Fruit fly (Drosophila melanogaster) whole organism, embryonic: ENCODE data around the gene CG43796.

Source experiments
- Adf1 ChIP-seq: fragments of 200-800 bp; sonication (Bioruptor generic); IDR thresholded peaks from 2 replicates; pipeline ENCODE4 v1.3.6; 2022; ENCODE audit warnings: missing biosample characterization, missing genetic modification characterization
- B-H2 ChIP-seq: fragments of 200-800 bp; sonication (Bioruptor generic); optimal IDR thresholded peaks from 2 replicates; lab custom pipeline; 2018; ENCODE audit warnings: missing biosample characterization, mild to moderate bottlenecking, missing genetic modification characterization
- BEAF-32 ChIP-seq: fragments of 200-800 bp; sonication (Bioruptor generic); optimal IDR thresholded peaks from 3 replicates; lab custom pipeline; 2017; ENCODE audit warnings: missing biosample characterization, missing genetic modification characterization, mild to moderate bottlenecking, moderate library complexity, missing genetic modification reagents
- Bdp1 ChIP-seq: fragments of 200-800 bp; sonication (Bioruptor generic); optimal IDR thresholded peaks from 3 replicates; lab custom pipeline; 2016; ENCODE audit warnings: missing biosample characterization, missing genetic modification characterization
- CG10431 ChIP-seq: fragments of 200-800 bp; sonication (Bioruptor generic); optimal IDR thresholded peaks from 3 replicates; lab custom pipeline; 2018; ENCODE audit warnings: missing biosample characterization, mild to moderate bottlenecking, missing genetic modification characterization
- CG10543 ChIP-seq: fragments of 200-800 bp; sonication (Bioruptor generic); optimal IDR thresholded peaks from 3 replicates; lab custom pipeline; 2017; ENCODE audit warnings: missing biosample characterization, mild to moderate bottlenecking, missing genetic modification characterization, moderate library complexity
- CG11085 ChIP-seq: fragments of 200-800 bp; sonication (Bioruptor generic); IDR thresholded peaks from 2 replicates; pipeline ENCODE4 v1.3.6; 2022; ENCODE audit warnings: missing biosample characterization, missing genetic modification characterization
- CG1233 ChIP-seq: fragments of 200-800 bp; sonication (Bioruptor generic); optimal IDR thresholded peaks from 4 replicates; lab custom pipeline; 2018; ENCODE audit warnings: missing biosample characterization, mild to moderate bottlenecking, missing genetic modification characterization
- CG12659 ChIP-seq: fragments of 200-800 bp; sonication (Bioruptor generic); optimal IDR thresholded peaks from 3 replicates; lab custom pipeline; 2017; ENCODE audit warnings: mild to moderate bottlenecking, missing biosample characterization, missing genetic modification reagents, missing genetic modification characterization
- CG14667 ChIP-seq: fragments of 200-800 bp; sonication (Bioruptor generic); IDR thresholded peaks from 2 replicates; pipeline ENCODE4 v1.3.6; 2022; ENCODE audit warnings: missing biosample characterization, missing genetic modification characterization
- CG17328 ChIP-seq: fragments of 200-800 bp; sonication (Bioruptor generic); IDR thresholded peaks from 2 replicates; pipeline ENCODE4 v1.3.6; 2022; ENCODE audit warnings: missing biosample characterization, missing genetic modification characterization
- CG2116 ChIP-seq: fragments of 200-800 bp; sonication (Bioruptor generic); optimal IDR thresholded peaks from 3 replicates; lab custom pipeline; 2018; ENCODE audit warnings: missing biosample characterization, mild to moderate bottlenecking, missing genetic modification characterization
- CG2712 ChIP-seq: fragments of 200-800 bp; optimal IDR thresholded peaks from 3 replicates; lab custom pipeline; 2019; ENCODE audit warnings: missing biosample characterization, mild to moderate bottlenecking, missing genetic modification characterization, moderate library complexity
- CG32532 ChIP-seq: fragments of 200-800 bp; sonication (Bioruptor generic); IDR thresholded peaks from 2 replicates; pipeline ENCODE4 v1.3.6; 2022; ENCODE audit warnings: missing biosample characterization, missing genetic modification characterization
- CG32772 ChIP-seq: fragments of 200-800 bp; sonication (Bioruptor generic); IDR thresholded peaks from 2 replicates; pipeline ENCODE4 v1.3.6; 2022; ENCODE audit warnings: missing biosample characterization, missing genetic modification characterization
- CG4404 ChIP-seq: fragments of 200-800 bp; sonication (Bioruptor generic); IDR thresholded peaks from 2 replicates; pipeline ENCODE4 v1.3.6; 2022; ENCODE audit warnings: missing biosample characterization, missing genetic modification characterization
- CG4617 ChIP-seq: fragments of 200-800 bp; sonication (Bioruptor generic); optimal IDR thresholded peaks from 3 replicates; lab custom pipeline; 2016; ENCODE audit warnings: missing biosample characterization, missing genetic modification characterization, borderline replicate concordance
- CG6272 ChIP-seq: fragments of 200-800 bp; sonication (Bioruptor generic); IDR thresholded peaks from 2 replicates; pipeline ENCODE4 v1.3.6; 2022; ENCODE audit warnings: missing biosample characterization, missing genetic modification characterization
- CG7357 ChIP-seq: fragments of 200-800 bp; sonication (Bioruptor generic); IDR thresholded peaks from 3 replicates; pipeline ENCODE4 v1.3.6; 2022; ENCODE audit warnings: missing biosample characterization, missing genetic modification characterization
- CG7372 ChIP-seq: fragments of 200-800 bp; sonication (Bioruptor generic); IDR thresholded peaks from 2 replicates; pipeline ENCODE4 v1.3.6; 2022; ENCODE audit warnings: missing biosample characterization, missing genetic modification characterization
- CG7745 ChIP-seq: fragments of 200-800 bp; sonication (Bioruptor generic); optimal IDR thresholded peaks from 2 replicates; lab custom pipeline; 2018; ENCODE audit warnings: missing biosample characterization, mild to moderate bottlenecking, missing genetic modification characterization, moderate library complexity
- CG8924 ChIP-seq: fragments of 200-800 bp; optimal IDR thresholded peaks from 3 replicates; lab custom pipeline; 2019; ENCODE audit warnings: missing biosample characterization, mild to moderate bottlenecking, missing genetic modification characterization, moderate library complexity
- CG9797 ChIP-seq: fragments of 200-800 bp; sonication (Bioruptor generic); optimal IDR thresholded peaks from 3 replicates; lab custom pipeline; 2018; ENCODE audit warnings: missing biosample characterization, mild to moderate bottlenecking, missing genetic modification characterization
- Dip3 ChIP-seq: fragments of 200-800 bp; sonication (Bioruptor generic); optimal IDR thresholded peaks from 3 replicates; lab custom pipeline; 2016; ENCODE audit warnings: missing biosample characterization, missing genetic modification characterization
- E2f2 ChIP-seq: fragments of 200-800 bp; sonication (Bioruptor generic); IDR thresholded peaks from 2 replicates; pipeline ENCODE4 v1.3.6; 2022; ENCODE audit warnings: missing biosample characterization, missing genetic modification characterization
- Fer3 ChIP-seq: fragments of 200-800 bp; sonication (Bioruptor generic); optimal IDR thresholded peaks from 2 replicates; lab custom pipeline; 2018; ENCODE audit warnings: missing biosample characterization, mild to moderate bottlenecking, missing genetic modification characterization, moderate library complexity
- GATAe ChIP-seq: fragments of 200-800 bp; sonication (Bioruptor generic); conservative IDR thresholded peaks from 2 replicates; pipeline ENCODE4 v1.3.6; 2022; ENCODE audit warnings: missing biosample characterization, missing genetic modification characterization
- Lpt ChIP-seq: fragments of >200 bp; optimal IDR thresholded peaks from 2 replicates; lab custom pipeline; 2018; ENCODE audit warnings: missing biosample characterization, missing genetic modification characterization
- MTF-1 ChIP-seq: fragments of 200-800 bp; sonication (Bioruptor generic); optimal IDR thresholded peaks from 2 replicates; lab custom pipeline; 2018; ENCODE audit warnings: missing biosample characterization, mild to moderate bottlenecking, missing genetic modification characterization, borderline replicate concordance
- NK7.1 ChIP-seq: fragments of 200-800 bp; sonication (Bioruptor generic); optimal IDR thresholded peaks from 3 replicates; lab custom pipeline; 2016; ENCODE audit warnings: missing biosample characterization, missing genetic modification characterization
- Rx ChIP-seq: fragments of 200-800 bp; sonication (Bioruptor generic); IDR thresholded peaks from 2 replicates; pipeline ENCODE4 v1.3.6; 2022; ENCODE audit warnings: missing biosample characterization, missing genetic modification characterization
- Taf1 ChIP-seq: fragments of 200-800 bp; sonication (Bioruptor generic); IDR thresholded peaks from 2 replicates; pipeline ENCODE4 v1.3.6; 2022; ENCODE audit warnings: missing biosample characterization, missing genetic modification characterization
- bab2 ChIP-seq: fragments of 200-800 bp; sonication (Bioruptor generic); optimal IDR thresholded peaks from 2 replicates; lab custom pipeline; 2016; ENCODE audit warnings: missing biosample characterization, missing genetic modification characterization
- btn ChIP-seq: fragments of 200-800 bp; sonication (Bioruptor generic); optimal IDR thresholded peaks from 2 replicates; lab custom pipeline; 2016; ENCODE audit warnings: missing biosample characterization, missing genetic modification characterization
- chinmo ChIP-seq: fragments of 200-800 bp; sonication (Bioruptor generic); IDR thresholded peaks from 4 replicates; pipeline ENCODE4 v1.3.6; 2022; ENCODE audit warnings: missing biosample characterization, missing genetic modification characterization; ENCODE audit not compliant: partially characterized antibody
- eve ChIP-seq, 2 experiments: fragments of >200 bp; optimal IDR thresholded peaks; 2 replicates each; lab custom pipeline; 2017; ENCODE audit warnings: missing biosample characterization in 2 of 2, missing genetic modification characterization in 2 of 2
- exex ChIP-seq: fragments of 200-800 bp; sonication (Bioruptor generic); optimal IDR thresholded peaks from 4 replicates; lab custom pipeline; 2018; ENCODE audit warnings: missing biosample characterization, mild to moderate bottlenecking, missing genetic modification characterization, moderate library complexity
- fd3F ChIP-seq: fragments of 200-800 bp; sonication (Bioruptor generic); optimal IDR thresholded peaks from 2 replicates; lab custom pipeline; 2018; ENCODE audit warnings: missing biosample characterization, mild to moderate bottlenecking, missing genetic modification characterization, moderate library complexity
- gce ChIP-seq: fragments of 200-800 bp; sonication (Bioruptor generic); IDR thresholded peaks from 3 replicates; pipeline ENCODE4 v1.3.6; 2022; ENCODE audit warnings: missing biosample characterization, missing genetic modification characterization
- gsb ChIP-seq: fragments of 200-800 bp; sonication (Bioruptor generic); IDR thresholded peaks from 2 replicates; pipeline ENCODE4 v1.3.6; 2022; ENCODE audit warnings: missing biosample characterization, missing genetic modification characterization
- gsb-n ChIP-seq: fragments of 200-800 bp; sonication (Bioruptor generic); optimal IDR thresholded peaks from 3 replicates; lab custom pipeline; 2018; ENCODE audit warnings: missing biosample characterization, mild to moderate bottlenecking, missing genetic modification characterization
- hbn ChIP-seq: fragments of 200-800 bp; sonication (Bioruptor generic); IDR thresholded peaks from 2 replicates; pipeline ENCODE4 v1.3.6; 2022; ENCODE audit warnings: missing biosample characterization, missing genetic modification characterization; ENCODE audit not compliant: partially characterized antibody
- nom ChIP-seq: fragments of 200-800 bp; sonication (Bioruptor generic); optimal IDR thresholded peaks from 2 replicates; lab custom pipeline; 2017; ENCODE audit warnings: missing biosample characterization, missing genetic modification characterization, mild to moderate bottlenecking, moderate library complexity, missing genetic modification reagents
- org-1 ChIP-seq: fragments of 200-800 bp; sonication (Bioruptor generic); optimal IDR thresholded peaks from 2 replicates; lab custom pipeline; 2017; ENCODE audit warnings: missing biosample characterization, missing genetic modification characterization
- otp ChIP-seq: fragments of 200-800 bp; sonication (Bioruptor generic); IDR thresholded peaks from 3 replicates; pipeline ENCODE4, ENCODE4 v1.3.6; 2022; ENCODE audit warnings: missing biosample characterization, missing genetic modification characterization
- pfk ChIP-seq: fragments of 200-800 bp; sonication (Bioruptor generic); optimal IDR thresholded peaks from 2 replicates; lab custom pipeline; 2018; ENCODE audit warnings: missing biosample characterization, mild to moderate bottlenecking, missing genetic modification characterization, moderate library complexity
- schlank ChIP-seq: fragments of 200-800 bp; sonication (Bioruptor generic); optimal IDR thresholded peaks from 2 replicates; lab custom pipeline; 2018; ENCODE audit warnings: missing biosample characterization, mild to moderate bottlenecking, missing genetic modification characterization
- sd ChIP-seq: fragments of 200-800 bp; sonication (Bioruptor generic); optimal IDR thresholded peaks from 3 replicates; lab custom pipeline; 2018; ENCODE audit warnings: missing biosample characterization, mild to moderate bottlenecking, missing genetic modification characterization, moderate library complexity
- tup ChIP-seq: fragments of 200-800 bp; sonication (Bioruptor generic); optimal IDR thresholded peaks from 2 replicates; lab custom pipeline; 2016; ENCODE audit warnings: missing biosample characterization, mild to moderate bottlenecking, missing genetic modification characterization, moderate library complexity
- yki ChIP-seq: fragments of >200 bp; optimal IDR thresholded peaks from 3 replicates; lab custom pipeline; 2018
- zen ChIP-seq: fragments of 200-800 bp; sonication (Bioruptor generic); optimal IDR thresholded peaks from 3 replicates; lab custom pipeline; 2018; ENCODE audit warnings: missing biosample characterization, mild to moderate bottlenecking, missing genetic modification characterization, moderate library complexity

CG43796 gene

dm6 chr2L:8517256-8517694 lies 35.1 kb downstream of the CG43796 start, which contains the start of the genes mRpL51 and Uba4 (continued):
- TF ChIP-seq CG4617 = peak; percentile 28
- TF ChIP-seq chinmo = 0 out of 4 replicates have a peak, but pooled peaks have one; percentile 38
- no peak for TF ChIP-seq btn (GFP tag; lab: Kevin White, UChicago)
- TF ChIP-seq BEAF-32 (GFP tag; lab: Kevin White, UChicago) = peak; percentile 59
- no peak for TF ChIP-seq Adf1
- no peak for TF ChIP-seq eve (GFP tag; optimal IDR thresholded peaks at IDR 0.05; lab: Kevin White, UChicago)
- TF ChIP-seq Rx = no peak
- no peak for TF ChIP-seq Lpt (GFP tag; lab: Kevin White, UChicago)
- no peak for TF ChIP-seq schlank (tag; lab: Kevin White, UChicago)
- TF ChIP-seq pfk (GFP tag; lab: Kevin White, UChicago) = no peak
- peak; percentile 53 for TF ChIP-seq CG2712 (tag; lab: Kevin White, UChicago)
- no peak for TF ChIP-seq CG4404
- no peak for TF ChIP-seq MTF-1 (GFP tag; lab: Kevin White, UChicago)
- no peak for TF ChIP-seq CG9797 (GFP tag; lab: Kevin White, UChicago)
- TF ChIP-seq B-H2 (GFP tag; lab: Kevin White, UChicago) = peak; percentile 39
- no peak for TF ChIP-seq CG7745 (tag; lab: Kevin White, UChicago)
- no peak for TF ChIP-seq yki (lab: Kevin White, UChicago)
- peak; percentile 40; the same call in 1 of the 2 replicates for TF ChIP-seq hbn (GFP tag; lab: Robert Waterston, UW)
- TF ChIP-seq fd3F (GFP tag; lab: Kevin White, UChicago) = no peak
- TF ChIP-seq tup = no peak
- peak; percentile 51 for TF ChIP-seq bab2 (GFP tag; lab: Kevin White, UChicago)
- no peak for TF ChIP-seq CG14667 (GFP tag; lab: Robert Waterston, UW)
- TF ChIP-seq Bdp1 (GFP tag; lab: Kevin White, UChicago) = no peak
- peak; percentile 58 for TF ChIP-seq zen (tag; lab: Kevin White, UChicago)
- peak; percentile 9 for TF ChIP-seq CG8924 (tag; lab: Kevin White, UChicago)
- TF ChIP-seq Fer3 (tag; lab: Kevin White, UChicago) = peak; percentile 1
- peak; percentile 33 for TF ChIP-seq Dip3
- no peak for TF ChIP-seq CG6272 (GFP tag; lab: Robert Waterston, UW)
- no peak for TF ChIP-seq CG10431 (GFP tag; lab: Kevin White, UChicago)
- peak; percentile 90 for TF ChIP-seq CG2116 (GFP tag; lab: Kevin White, UChicago)
- TF ChIP-seq gce (GFP tag; lab: Robert Waterston, UW) = no peak
- no peak for TF ChIP-seq NK7.1 (GFP tag; lab: Kevin White, UChicago)
- TF ChIP-seq CG12659 (GFP tag; lab: Kevin White, UChicago) = peak; percentile 52
- TF ChIP-seq CG7372 (GFP tag; lab: Robert Waterston, UW) = no peak
- TF ChIP-seq E2f2 (GFP tag; lab: Robert Waterston, UW) = peak; percentile 69
- no peak for TF ChIP-seq gsb
- no peak for TF ChIP-seq CG32772 (GFP tag; lab: Robert Waterston, UW)
- peak; percentile 57 for TF ChIP-seq exex (tag; lab: Kevin White, UChicago)
- no peak for TF ChIP-seq sd
- TF ChIP-seq gsb-n = no peak
- no peak for TF ChIP-seq otp (GFP tag; lab: Robert Waterston, UW)
- TF ChIP-seq CG10543 (GFP tag; lab: Kevin White, UChicago) = no peak
- no peak for TF ChIP-seq nom (GFP tag; lab: Kevin White, UChicago)
- no peak for TF ChIP-seq CG11085
- no peak for TF ChIP-seq CG1233
- no peak for TF ChIP-seq Taf1 (GFP tag; lab: Robert Waterston, UW)
- TF ChIP-seq org-1 = no peak
- no peak for TF ChIP-seq CG7357 (GFP tag; lab: Robert Waterston, UW)
- TF ChIP-seq CG17328 = no peak
- TF ChIP-seq CG32532 (GFP tag; lab: Robert Waterston, UW) = no peak
- no peak for TF ChIP-seq GATAe
